Fruit fly (Drosophila melanogaster) whole organism, embryonic: ENCODE results near the gene CG6325.

Experiments used
- CG15696 ChIP-seq: fragments of 200-800 bp; sonication (Bioruptor generic); optimal IDR thresholded peaks from 2 replicates; lab custom pipeline; 2019; ENCODE audit warnings: missing biosample characterization, mild to moderate bottlenecking, missing genetic modification characterization, moderate library complexity
- Neu2 ChIP-seq: fragments of 200-800 bp; sonication (Bioruptor generic); optimal IDR thresholded peaks from 3 replicates; lab custom pipeline; 2016; ENCODE audit warnings: missing biosample characterization, missing genetic modification characterization, borderline replicate concordance
- gcm ChIP-seq: fragments of 200-800 bp; sonication (Bioruptor generic); optimal IDR thresholded peaks from 2 replicates; lab custom pipeline; 2019; ENCODE audit warnings: missing biosample characterization, mild to moderate bottlenecking, missing genetic modification characterization, moderate library complexity
- klu ChIP-seq: fragments of 200-800 bp; sonication (Bioruptor generic); IDR thresholded peaks from 2 replicates; pipeline ENCODE4 v1.3.6; 2022; ENCODE audit warnings: missing biosample characterization, missing genetic modification characterization
- pnt ChIP-seq: fragments of 200-800 bp; sonication (Bioruptor generic); optimal IDR thresholded peaks from 3 replicates; lab custom pipeline; 2016; ENCODE audit warnings: missing biosample characterization, missing genetic modification characterization
- sc ChIP-seq, 3 experiments: fragments of >200 bp in 2 of 3; fragments of 200-800 bp in 1 of 3; sonication (Bioruptor generic) in 1 of 3; optimal IDR thresholded peaks; 2 replicates in 2 of 3; 3 replicates in 1 of 3; lab custom pipeline; 2017; ENCODE audit warnings: mild to moderate bottlenecking in 1 of 3, missing biosample characterization in 1 of 3, missing genetic modification characterization in 1 of 3, missing genetic modification reagents in 1 of 3
- twi ChIP-seq: fragments of 200-800 bp; optimal IDR thresholded peaks from 2 replicates; lab custom pipeline; 2019; ENCODE audit warnings: missing biosample characterization, mild to moderate bottlenecking, missing genetic modification characterization, moderate library complexity

DNA sequence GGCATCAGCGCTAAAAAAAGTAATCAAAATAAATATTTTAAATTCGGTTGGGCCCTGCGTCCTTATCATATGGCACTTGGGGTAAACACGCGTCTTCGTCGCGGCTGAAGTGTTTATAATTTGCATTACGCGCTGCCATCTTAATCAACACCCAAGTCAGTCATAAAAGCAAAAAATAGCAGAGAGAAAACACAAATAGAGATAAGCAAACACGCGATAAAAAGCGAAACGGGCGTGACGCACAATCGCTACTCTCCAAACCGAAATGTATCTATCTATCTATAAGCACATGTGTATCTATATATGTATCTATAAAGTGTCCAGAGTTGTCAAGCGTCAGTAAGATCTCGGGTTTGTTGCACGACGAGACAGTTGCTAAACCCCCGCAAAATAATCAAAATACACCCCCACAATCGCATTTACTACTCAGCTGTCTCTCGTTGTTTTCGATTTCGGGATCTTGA lies 16.1 kb downstream of the CG6325 start:
- no peak for TF ChIP-seq pnt (GFP tag; lab: Kevin White, UChicago)
- no peak for TF ChIP-seq sc (optimal IDR thresholded peaks at IDR 0.05; lab: Kevin White, UChicago)
- no peak for TF ChIP-seq sc (GFP tag; optimal IDR thresholded peaks at IDR 0.05; lab: Kevin White, UChicago)
- no peak for TF ChIP-seq gcm (GFP tag; lab: Kevin White, UChicago)
- TF ChIP-seq CG15696 (tag; lab: Kevin White, UChicago): no peak
- TF ChIP-seq twi: no peak
- TF ChIP-seq klu (GFP tag; lab: Robert Waterston, UW): no peak
- no peak for TF ChIP-seq Neu2 (GFP tag; lab: Kevin White, UChicago)
